Fruit fly (Drosophila melanogaster) whole organism, adult: ENCODE results near the gene TwdlF.

ENCODE experiments used
- CG11617 ChIP-seq: fragments of 200-800 bp; sonication (Bioruptor generic); optimal IDR thresholded peaks from 2 replicates; lab custom pipeline; 2017; ENCODE audit warnings: mild to moderate bottlenecking, missing biosample characterization, missing genetic modification reagents, missing genetic modification characterization
- CG12768 ChIP-seq: fragments of 200-800 bp; sonication (Bioruptor generic); optimal IDR thresholded peaks from 2 replicates; lab custom pipeline; 2017; ENCODE audit warnings: missing biosample characterization, missing genetic modification characterization, mild to moderate bottlenecking, moderate library complexity, missing genetic modification reagents
- CG14711 ChIP-seq: fragments of 200-800 bp; sonication (Bioruptor generic); optimal IDR thresholded peaks from 2 replicates; lab custom pipeline; 2018; ENCODE audit warnings: missing biosample characterization, mild to moderate bottlenecking, missing genetic modification characterization, moderate library complexity
- CG1620 ChIP-seq: fragments of 200-800 bp; sonication (Bioruptor generic); optimal IDR thresholded peaks from 2 replicates; lab custom pipeline; 2016; ENCODE audit warnings: missing biosample characterization, missing genetic modification characterization
- CG33017 ChIP-seq: fragments of 200-800 bp; sonication (Bioruptor generic); optimal IDR thresholded peaks from 2 replicates; lab custom pipeline; 2018; ENCODE audit warnings: missing biosample characterization, mild to moderate bottlenecking, missing genetic modification characterization, moderate library complexity
- CG5204 ChIP-seq: fragments of 200-800 bp; sonication (Bioruptor generic); optimal IDR thresholded peaks from 2 replicates; lab custom pipeline; 2016; ENCODE audit warnings: missing biosample characterization, missing genetic modification characterization
- CG7045 ChIP-seq: fragments of 200-800 bp; sonication (Bioruptor generic); optimal IDR thresholded peaks from 2 replicates; lab custom pipeline; 2017; ENCODE audit warnings: missing biosample characterization, mild to moderate bottlenecking, missing genetic modification characterization
- CG7101 ChIP-seq: fragments of 200-800 bp; sonication (Bioruptor generic); optimal IDR thresholded peaks from 2 replicates; lab custom pipeline; 2018; ENCODE audit warnings: missing biosample characterization, mild to moderate bottlenecking, missing genetic modification characterization, moderate library complexity
- Clk ChIP-seq: fragments of 200-800 bp; sonication (Bioruptor generic); optimal IDR thresholded peaks from 2 replicates; lab custom pipeline; 2017; ENCODE audit warnings: missing biosample characterization, missing genetic modification characterization
- Crg-1 ChIP-seq: fragments of 200-800 bp; sonication (Bioruptor generic); optimal IDR thresholded peaks from 2 replicates; lab custom pipeline; 2016; ENCODE audit warnings: missing biosample characterization, missing genetic modification characterization
- Hr96 ChIP-seq: fragments of 200-800 bp; sonication (Bioruptor generic); optimal IDR thresholded peaks from 2 replicates; lab custom pipeline; 2016; ENCODE audit warnings: missing biosample characterization, missing genetic modification characterization
- Mnt ChIP-seq: fragments of 200-800 bp; sonication (Bioruptor generic); optimal IDR thresholded peaks from 2 replicates; lab custom pipeline; 2016; ENCODE audit warnings: missing biosample characterization, mild to moderate bottlenecking, missing genetic modification characterization
- bab1 ChIP-seq: fragments of 200-800 bp; sonication (Bioruptor generic); optimal IDR thresholded peaks from 3 replicates; lab custom pipeline; 2019; ENCODE audit warnings: missing biosample characterization, mild to moderate bottlenecking, missing genetic modification characterization, moderate library complexity
- cic ChIP-seq: fragments of 200-800 bp; sonication (Bioruptor generic); optimal IDR thresholded peaks from 2 replicates; lab custom pipeline; 2017; ENCODE audit warnings: missing biosample characterization, mild to moderate bottlenecking, missing genetic modification characterization, moderate library complexity
- cnc ChIP-seq, 2 experiments: fragments of >200 bp; optimal IDR thresholded peaks; 2 replicates each; lab custom pipeline; 2017
- kay ChIP-seq: fragments of 200-800 bp; sonication (Bioruptor generic); peaks from one replicate; lab custom pipeline; 2016; ENCODE audit warnings: missing biosample characterization, missing genetic modification characterization, borderline replicate concordance
- ovo ChIP-seq: fragments of 200-800 bp; sonication (Bioruptor generic); optimal IDR thresholded peaks from 2 replicates; lab custom pipeline; 2016; ENCODE audit warnings: missing biosample characterization, missing genetic modification characterization
- pad ChIP-seq: fragments of 200-800 bp; sonication (Bioruptor generic); optimal IDR thresholded peaks from 3 replicates; lab custom pipeline; 2017; ENCODE audit warnings: missing biosample characterization, missing genetic modification characterization, mild to moderate bottlenecking, moderate library complexity, missing genetic modification reagents
- tj ChIP-seq: fragments of 200-800 bp; sonication (Bioruptor generic); optimal IDR thresholded peaks from 3 replicates; lab custom pipeline; 2017; ENCODE audit warnings: missing biosample characterization, mild to moderate bottlenecking, missing genetic modification characterization, moderate library complexity
- toe ChIP-seq: fragments of 200-800 bp; sonication (Bioruptor generic); optimal IDR thresholded peaks from 2 replicates; lab custom pipeline; 2016; ENCODE audit warnings: missing biosample characterization, missing genetic modification characterization

TwdlF gene

dm6 chr3R:4232139-4233017 is 14.4 kb upstream of the TwdlF start, which contains the start of gene CG14641:
Gene CG14641, minus strand, starts transcription at chr3R:4232342.
- TF ChIP-seq toe (peak; percentile 32), CG33017 (tag; lab: Kevin White, UChicago) (no peak), bab1 (GFP tag; lab: Kevin White, UChicago) (peak; percentile 36)

DNA sequence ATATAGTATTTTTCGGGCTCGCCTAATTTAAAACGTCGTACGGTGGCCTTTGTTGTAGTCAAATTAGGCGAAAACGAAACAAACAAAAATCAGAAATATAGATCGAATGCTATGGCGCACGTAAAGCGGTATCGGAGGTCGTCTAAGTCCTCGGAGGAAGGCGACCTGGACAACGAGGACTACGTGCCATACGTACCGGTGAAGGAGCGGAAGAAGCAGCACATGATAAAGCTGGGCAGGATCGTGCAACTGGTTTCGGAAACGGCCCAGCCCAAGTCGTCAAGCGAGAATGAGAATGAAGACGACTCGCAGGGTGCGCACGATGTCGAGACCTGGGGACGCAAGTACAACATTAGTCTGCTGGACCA is 13.8 kb upstream of the TwdlF start, which contains the start of gene abs:
abs (plus strand) TSS at position 30 of the 368 bp plus-strand sequence.
- TF ChIP-seq CG1620 (GFP tag; lab: Kevin White, UChicago) (no peak), CG14711 (tag; lab: Kevin White, UChicago) (no peak)

DNA sequence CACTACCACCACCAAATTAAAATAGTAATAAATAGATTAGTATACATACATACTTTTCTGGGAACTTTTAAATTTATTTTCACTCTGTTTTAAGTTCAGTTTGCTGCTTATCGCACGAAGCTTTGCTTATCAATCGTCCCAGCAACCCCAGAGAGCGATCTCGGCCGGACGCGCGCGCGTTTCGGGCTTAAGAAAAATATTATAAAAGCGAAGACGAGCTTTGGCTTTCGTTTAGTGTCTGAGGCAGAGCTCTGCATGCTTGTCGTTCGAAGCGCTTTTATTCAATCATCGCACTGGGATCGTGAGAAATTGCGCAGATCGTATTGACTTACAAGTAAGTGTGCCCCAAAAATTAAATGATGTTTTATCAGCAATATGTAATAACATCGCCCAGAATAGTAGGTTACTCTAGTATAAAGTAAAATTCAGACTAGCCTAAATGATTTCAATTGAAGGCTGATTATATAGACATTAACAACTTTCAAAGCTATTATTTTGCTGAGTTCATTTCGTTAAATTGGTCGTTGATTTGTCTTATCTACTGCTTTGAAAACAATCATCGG is 11.7 kb upstream of the TwdlF start, which contains the start of gene Gel:
Gel (plus strand) TSS at position 227 of the 563 bp plus-strand sequence.
- TF ChIP-seq CG11617 (GFP tag; lab: Kevin White, UChicago), result no peak
- no peak for TF ChIP-seq CG1620 (GFP tag; lab: Kevin White, UChicago)
- no peak for TF ChIP-seq toe
- TF ChIP-seq Mnt, result peak; percentile 15
- TF ChIP-seq CG33017 (tag; lab: Kevin White, UChicago), result no peak
- TF ChIP-seq CG5204 (GFP tag; lab: Kevin White, UChicago), result no peak
- no peak for TF ChIP-seq Crg-1 (GFP tag; lab: Kevin White, UChicago)
- TF ChIP-seq kay (GFP tag; lab: Kevin White, UChicago), result no peak
- TF ChIP-seq bab1 (GFP tag; lab: Kevin White, UChicago), result no peak
- peak; percentile 53 for TF ChIP-seq cic (GFP tag; lab: Kevin White, UChicago)
- TF ChIP-seq Hr96 (GFP tag; lab: Kevin White, UChicago), result no peak
- TF ChIP-seq CG14711 (tag; lab: Kevin White, UChicago), result no peak

DNA sequence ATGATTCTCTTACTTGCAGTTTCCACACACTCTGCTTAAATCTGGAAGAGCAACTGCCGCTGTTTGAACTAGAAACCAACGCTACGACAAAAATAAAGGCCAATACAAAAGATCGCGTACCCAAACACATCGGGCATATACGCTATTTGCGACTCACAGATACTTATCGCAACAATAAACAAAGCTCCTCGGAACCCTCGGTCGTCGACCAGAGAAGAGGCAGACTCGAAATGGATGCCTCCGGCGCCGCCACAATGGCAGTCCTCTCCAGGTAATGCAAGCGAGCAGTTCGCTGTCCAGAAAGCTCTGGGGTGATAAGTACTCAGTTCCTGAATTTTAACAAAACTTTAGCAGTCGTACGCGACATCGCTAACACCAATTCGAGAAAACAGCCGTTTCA is 10.3 kb upstream of the TwdlF start:
- TF ChIP-seq CG14711 (tag; lab: Kevin White, UChicago), result no peak
- peak; percentile 18 for TF ChIP-seq Mnt
- no peak for TF ChIP-seq Clk (GFP tag; lab: Kevin White, UChicago)
- no peak for TF ChIP-seq toe
- peak; percentile 22 for TF ChIP-seq CG33017 (tag; lab: Kevin White, UChicago)
- no peak for TF ChIP-seq CG7101 (tag; lab: Kevin White, UChicago)
- no peak for TF ChIP-seq pad (GFP tag; lab: Kevin White, UChicago)
- no peak for TF ChIP-seq ovo (GFP tag; lab: Kevin White, UChicago)
- no peak for TF ChIP-seq CG11617 (GFP tag; lab: Kevin White, UChicago)
- peak; percentile 56 for TF ChIP-seq CG12768 (GFP tag; lab: Kevin White, UChicago)
- no peak for TF ChIP-seq CG5204 (GFP tag; lab: Kevin White, UChicago)
- TF ChIP-seq CG7045 (GFP tag; lab: Kevin White, UChicago), result peak; percentile 10
- TF ChIP-seq cic (GFP tag; lab: Kevin White, UChicago), result peak; percentile 58
- TF ChIP-seq kay (GFP tag; lab: Kevin White, UChicago), result no peak
- no peak for TF ChIP-seq Hr96 (GFP tag; lab: Kevin White, UChicago)
- TF ChIP-seq Crg-1 (GFP tag; lab: Kevin White, UChicago), result no peak
- TF ChIP-seq cnc (optimal IDR thresholded peaks at IDR 0.05; lab: Kevin White, UChicago), result no peak
- no peak for TF ChIP-seq CG1620 (GFP tag; lab: Kevin White, UChicago)
- TF ChIP-seq bab1 (GFP tag; lab: Kevin White, UChicago), result no peak
- TF ChIP-seq tj (GFP tag; lab: Kevin White, UChicago), result no peak

DNA sequence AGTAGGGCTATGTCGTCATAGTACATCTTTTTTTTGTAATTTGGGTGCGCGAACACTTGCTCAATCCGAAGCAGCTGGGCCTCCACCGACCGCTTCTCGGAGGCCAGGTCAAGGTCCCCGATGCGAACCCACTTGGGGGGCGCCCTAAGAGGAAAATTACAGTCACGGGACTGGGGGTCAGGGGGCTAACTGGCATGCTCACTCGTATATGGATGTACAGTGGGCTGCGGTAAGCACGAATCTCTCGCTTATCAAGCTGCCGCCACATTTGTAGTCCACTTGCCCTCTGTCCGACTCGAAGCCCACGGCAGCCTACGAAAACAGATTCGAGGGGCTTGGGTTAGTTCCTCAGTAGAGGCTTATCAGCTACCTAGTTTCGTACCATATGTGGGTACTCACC is 5.0 kb upstream of the TwdlF start:
- TF ChIP-seq kay (GFP tag; lab: Kevin White, UChicago), result no peak
- no peak for TF ChIP-seq CG11617 (GFP tag; lab: Kevin White, UChicago)
- no peak for TF ChIP-seq pad (GFP tag; lab: Kevin White, UChicago)

- TF ChIP-seq Clk (GFP tag; lab: Kevin White, UChicago) (no peak), CG7045 (GFP tag; lab: Kevin White, UChicago) (no peak)
Measured at dm6 chr3R:4242209-4242887, 4.5 kb upstream of the TwdlF start, which contains the start of gene CG14642. Gene CG14642, minus strand, starts transcription at chr3R:4242717.
